Fruit fly (Drosophila melanogaster) whole organism, adult: ENCODE measurements around the gene MED20.

Experiments used
- CG11617 ChIP-seq: fragments of 200-800 bp; sonication (Bioruptor generic); optimal IDR thresholded peaks from 2 replicates; lab custom pipeline; 2017; ENCODE audit warnings: mild to moderate bottlenecking, missing biosample characterization, missing genetic modification reagents, missing genetic modification characterization
- CG12768 ChIP-seq: fragments of 200-800 bp; sonication (Bioruptor generic); optimal IDR thresholded peaks from 2 replicates; lab custom pipeline; 2017; ENCODE audit warnings: missing biosample characterization, missing genetic modification characterization, mild to moderate bottlenecking, moderate library complexity, missing genetic modification reagents
- CG33017 ChIP-seq: fragments of 200-800 bp; sonication (Bioruptor generic); optimal IDR thresholded peaks from 2 replicates; lab custom pipeline; 2018; ENCODE audit warnings: missing biosample characterization, mild to moderate bottlenecking, missing genetic modification characterization, moderate library complexity
- tj ChIP-seq: fragments of 200-800 bp; sonication (Bioruptor generic); optimal IDR thresholded peaks from 3 replicates; lab custom pipeline; 2017; ENCODE audit warnings: missing biosample characterization, mild to moderate bottlenecking, missing genetic modification characterization, moderate library complexity

- TF ChIP-seq CG33017 (tag; lab: Kevin White, UChicago): peak; percentile 25
- TF ChIP-seq CG11617 (GFP tag; lab: Kevin White, UChicago): no peak
- no peak for TF ChIP-seq CG12768 (GFP tag; lab: Kevin White, UChicago)
- no peak for TF ChIP-seq tj
Observed at dm6 chr2L:8083427-8084295, 11.0 kb upstream of the MED20 start.
